Worm (Caenorhabditis elegans): ENCODE results near the gene ptp-2.
A peak's percentile ranks its signal among the peaks of the same experiment; 100 is the strongest.
"Not testable (repeated sequence)": the region's sequence is repeated elsewhere in the genome, so short reads cannot be mapped to it uniquely, and the experiment has no call there.

The ptp-2 gene

ce11 chrII:5873564-5874070, 44.8 kb upstream of the ptp-2 start, which contains the start of gene tex-2:
TSS of gene tex-2 (minus strand) at chrII:5873614.
- TF ChIP-seq K02D7.2 (tag; optimal IDR thresholded peaks at IDR 0.05) (no peak), ceh-31 (tag; optimal IDR thresholded peaks at IDR 0.05) (peak; percentile 60), unc-42 (tag; optimal IDR thresholded peaks at IDR 0.05) (peak; percentile 63), zip-5 (tag; optimal IDR thresholded peaks at IDR 0.05) (peak; percentile 47), ceh-22 (tag; optimal IDR thresholded peaks at IDR 0.05) (no peak), tbx-7 (tag; optimal IDR thresholded peaks at IDR 0.05) (no peak), ztf-16 (tag; optimal IDR thresholded peaks at IDR 0.05) (peak; percentile 39), C08G9.2 (tag; optimal IDR thresholded peaks at IDR 0.05) (peak; percentile 31), elt-4 (tag; optimal IDR thresholded peaks at IDR 0.05) (no peak), ceh-48 (tag; optimal IDR thresholded peaks at IDR 0.05) (no peak), elt-2 (tag; optimal IDR thresholded peaks at IDR 0.05) (peak; percentile 70), tbx-2 (tag; optimal IDR thresholded peaks at IDR 0.05) (peak; percentile 47), ceh-2 (tag; optimal IDR thresholded peaks at IDR 0.05) (peak; percentile 14), ceh-19 (GFP tag; optimal IDR thresholded peaks at IDR 0.05) (no peak), nhr-11 (tag; optimal IDR thresholded peaks at IDR 0.05) (no peak)

- TF ChIP-seq hlh-30 (tag; optimal IDR thresholded peaks at IDR 0.05; ENCODE audit: insufficient read depth) (peak; percentile 77), dve-1 (tag; optimal IDR thresholded peaks at IDR 0.05) (no peak)
Observed at ce11 chrII:5874130-5874529, 44.3 kb upstream of the ptp-2 start.

ce11 chrII:5876053-5876452, 42.4 kb upstream of the ptp-2 start, which contains the start of gene F55C12.6:
TSS of gene F55C12.6 (minus strand) at chrII:5876153.
- TF ChIP-seq sox-4 (tag; optimal IDR thresholded peaks at IDR 0.05) (no peak), ceh-2 (tag; optimal IDR thresholded peaks at IDR 0.05) (no peak), lin-11 (tag; optimal IDR thresholded peaks at IDR 0.05) (no peak), ceh-22 (tag; optimal IDR thresholded peaks at IDR 0.05) (no peak), ceh-45 (GFP tag; IDR thresholded peaks at IDR 0.05) (no peak), C08G9.2 (tag; optimal IDR thresholded peaks at IDR 0.05) (no peak), syd-9 (tag; optimal IDR thresholded peaks at IDR 0.05) (no peak), sdc-2 (tag; optimal IDR thresholded peaks at IDR 0.05) (no peak), hlh-8 (tag; optimal IDR thresholded peaks at IDR 0.05) (no peak)

- TF ChIP-seq dve-1 (tag; optimal IDR thresholded peaks at IDR 0.05); ama-1 (optimal IDR thresholded peaks at IDR 0.05); ceh-22 (tag; optimal IDR thresholded peaks at IDR 0.05): not testable (repeated sequence)
Observed at ce11 chrII:5876511-5876910, 41.9 kb upstream of the ptp-2 start, which contains the start of gene F55C12.2. TSS of gene F55C12.2 (plus strand) at chrII:5876811.

- TF ChIP-seq eyg-1 (tag; optimal IDR thresholded peaks at IDR 0.05) (no peak), lim-6 (tag; optimal IDR thresholded peaks at IDR 0.05) (no peak), mec-3 (tag; optimal IDR thresholded peaks at IDR 0.05; ENCODE audit: borderline replicate concordance) (no peak), ceh-6 (GFP tag; optimal IDR thresholded peaks at IDR 0.05) (no peak), elt-2 (tag; optimal IDR thresholded peaks at IDR 0.05) (no peak), F13H6.1 (tag; optimal IDR thresholded peaks at IDR 0.05) (no peak), ttx-3 (tag; optimal IDR thresholded peaks at IDR 0.05) (no peak), npax-4 (tag; optimal IDR thresholded peaks at IDR 0.05) (no peak), sox-4 (tag; optimal IDR thresholded peaks at IDR 0.05) (no peak)
Observed at ce11 chrII:5880677-5881076, 37.8 kb upstream of the ptp-2 start.

ce11 chrII:5884252-5884651, 34.2 kb upstream of the ptp-2 start, which contains the start of gene rfip-1:
TSS of gene rfip-1 (plus strand) at chrII:5884552.
- no peak for TF ChIP-seq ceh-19 (GFP tag; optimal IDR thresholded peaks at IDR 0.05)
- TF ChIP-seq pha-4 (tag; optimal IDR thresholded peaks at IDR 0.05), result no peak
- no peak for TF ChIP-seq dve-1 (tag; optimal IDR thresholded peaks at IDR 0.05)
- TF ChIP-seq hlh-13 (GFP tag; optimal IDR thresholded peaks at IDR 0.05), result no peak

Data from whole organism, late embryonic.